Worm (Caenorhabditis elegans): ENCODE measurements around the gene C04A11.1.
A peak's percentile ranks its signal among the peaks of the same experiment; 100 is the strongest.

C04A11.1 gene

ce11 chrX:13654276-13654675 is 6.0 kb upstream of the C04A11.1 start:
- TF ChIP-seq zip-5 (tag; optimal IDR thresholded peaks at IDR 0.05), result no peak

ce11 chrX:13655769-13656168 is 4.5 kb upstream of the C04A11.1 start:
- TF ChIP-seq npax-4 (tag; optimal IDR thresholded peaks at IDR 0.05), result no peak

ce11 chrX:13663641-13664633 is 3.6 kb downstream of the C04A11.1 start, which contains the start of gene C04A11.5:
Gene C04A11.5 (plus strand): TSS chrX:13664583.
- no peak for TF ChIP-seq unc-3 (GFP tag; conservative IDR thresholded peaks at IDR 0.05)
- TF ChIP-seq unc-3 (tag; optimal IDR thresholded peaks at IDR 0.05), result no peak
- no peak for TF ChIP-seq unc-86 (tag; optimal IDR thresholded peaks at IDR 0.05)
- no peak for TF ChIP-seq ceh-30 (tag; optimal IDR thresholded peaks at IDR 0.05)

ce11 chrX:13665447-13665846 is 5.1 kb downstream of the C04A11.1 start:
- peak; percentile 96 for TF ChIP-seq sdc-2 (tag; optimal IDR thresholded peaks at IDR 0.05)
- TF ChIP-seq dmd-4 (tag; optimal IDR thresholded peaks at IDR 0.05; ENCODE audit: borderline replicate concordance), result peak; percentile 98
- peak; percentile 90 for TF ChIP-seq unc-42 (tag; optimal IDR thresholded peaks at IDR 0.05)
- peak; percentile 97 for TF ChIP-seq ceh-9 (tag; optimal IDR thresholded peaks at IDR 0.05)
- peak; percentile 97 for TF ChIP-seq fax-1 (tag; optimal IDR thresholded peaks at IDR 0.05)
- TF ChIP-seq ahr-1 (tag; optimal IDR thresholded peaks at IDR 0.05), result peak; percentile 97
- peak; percentile 99 for TF ChIP-seq K02D7.2 (tag; optimal IDR thresholded peaks at IDR 0.05)
- TF ChIP-seq pha-2 (tag; optimal IDR thresholded peaks at IDR 0.05), result peak; percentile 96
- TF ChIP-seq C08G9.2 (tag; optimal IDR thresholded peaks at IDR 0.05), result peak; percentile 97
- TF ChIP-seq ceh-45 (GFP tag; IDR thresholded peaks at IDR 0.05), result peak; percentile 98
- TF ChIP-seq ceh-30 (tag; optimal IDR thresholded peaks at IDR 0.05), result peak; percentile 99
- peak; percentile 99 for TF ChIP-seq elt-2 (tag; optimal IDR thresholded peaks at IDR 0.05)
- TF ChIP-seq nhr-11 (tag; optimal IDR thresholded peaks at IDR 0.05), result no peak
- peak; percentile 98 for TF ChIP-seq nhr-232 (tag; optimal IDR thresholded peaks at IDR 0.05)
- peak; percentile 91 for TF ChIP-seq zip-5 (tag; optimal IDR thresholded peaks at IDR 0.05)
- peak; percentile 97 for TF ChIP-seq hlh-8 (tag; optimal IDR thresholded peaks at IDR 0.05)
- TF ChIP-seq hlh-30 (tag; optimal IDR thresholded peaks at IDR 0.05; ENCODE audit: insufficient read depth), result peak; percentile 82
- TF ChIP-seq ceh-24 (tag; optimal IDR thresholded peaks at IDR 0.05), result peak; percentile 97
- TF ChIP-seq nfya-1 (tag; optimal IDR thresholded peaks at IDR 0.05), result peak; percentile 88
- no peak for TF ChIP-seq ama-1 (optimal IDR thresholded peaks at IDR 0.05)
- TF ChIP-seq ceh-2 (tag; optimal IDR thresholded peaks at IDR 0.05), result peak; percentile 98
- peak; percentile 99 for TF ChIP-seq eyg-1 (tag; optimal IDR thresholded peaks at IDR 0.05)
- TF ChIP-seq lin-11 (tag; optimal IDR thresholded peaks at IDR 0.05), result peak; percentile 95
- TF ChIP-seq fkh-6 (tag; optimal IDR thresholded peaks at IDR 0.05), result peak; percentile 97
- TF ChIP-seq odd-2 (tag; optimal IDR thresholded peaks at IDR 0.05), result peak; percentile 85
- TF ChIP-seq tbx-7 (tag; optimal IDR thresholded peaks at IDR 0.05), result peak; percentile 81
- peak; percentile 95 for TF ChIP-seq ceh-48 (tag; optimal IDR thresholded peaks at IDR 0.05)
- peak; percentile 99 for TF ChIP-seq unc-3 (GFP tag; conservative IDR thresholded peaks at IDR 0.05)
- peak; percentile 97 for TF ChIP-seq unc-3 (tag; optimal IDR thresholded peaks at IDR 0.05)
- TF ChIP-seq pat-9 (tag; optimal IDR thresholded peaks at IDR 0.05), result peak; percentile 98
- TF ChIP-seq pqm-1 (tag; optimal IDR thresholded peaks at IDR 0.05), result peak; percentile 95
- peak; percentile 97 for TF ChIP-seq sox-2 (GFP tag; IDR thresholded peaks at IDR 0.05)
- TF ChIP-seq unc-55 (GFP tag; optimal IDR thresholded peaks at IDR 0.05), result peak; percentile 41
- TF ChIP-seq madf-2 (tag; optimal IDR thresholded peaks at IDR 0.05), result peak; percentile 98
- TF ChIP-seq ceh-34 (tag; optimal IDR thresholded peaks at IDR 0.05), result peak; percentile 99
- TF ChIP-seq elt-4 (tag; optimal IDR thresholded peaks at IDR 0.05), result peak; percentile 92
- TF ChIP-seq ceh-22 (tag; optimal IDR thresholded peaks at IDR 0.05), result peak; percentile 82
- TF ChIP-seq pha-4 (tag; optimal IDR thresholded peaks at IDR 0.05), result no peak
- TF ChIP-seq unc-86 (tag; optimal IDR thresholded peaks at IDR 0.05), result peak; percentile 98
- peak; percentile 97 for TF ChIP-seq che-1 (tag; optimal IDR thresholded peaks at IDR 0.05)
- TF ChIP-seq lim-6 (tag; optimal IDR thresholded peaks at IDR 0.05), result peak; percentile 95
- TF ChIP-seq dve-1 (tag; optimal IDR thresholded peaks at IDR 0.05), result peak; percentile 95
- TF ChIP-seq mec-3 (tag; optimal IDR thresholded peaks at IDR 0.05; ENCODE audit: borderline replicate concordance), result peak; percentile 94

Data from whole organism, late embryonic.